Worm (Caenorhabditis elegans) whole organism, young adult: Measurements from ENCODE around the gene bgnt-1.4.
"Not testable (repeated sequence)": the region's sequence is repeated elsewhere in the genome, so short reads cannot be mapped to it uniquely, and the experiment has no call there.

Experiments used
- Y56A3A.18 ChIP-seq: fragments of 200-800 bp; sonication (Bioruptor generic); IDR thresholded peaks from 2 replicates; pipeline ENCODE4 v1.3.6; 2022; ENCODE audit warnings: missing genetic modification reagents, missing genetic modification characterization, missing compliant biosample characterization
- bed-1 ChIP-seq: fragments of 200-800 bp; sonication (Bioruptor generic); IDR thresholded peaks from 2 replicates; pipeline ENCODE4 v1.3.6; 2022; ENCODE audit warnings: missing genetic modification reagents, missing genetic modification characterization, missing compliant biosample characterization
- egrh-3 ChIP-seq: fragments of 200-800 bp; sonication (Bioruptor generic); IDR thresholded peaks from 2 replicates; pipeline ENCODE4 v1.3.6; 2022; ENCODE audit warnings: missing genetic modification reagents, missing genetic modification characterization, missing compliant biosample characterization

ce11 chrV:4760674-4761073, at the start of gene bgnt-1.4:
- TF ChIP-seq Y56A3A.18, bed-1, egrh-3 (GFP tag; lab: Robert Waterston, UW): not testable (repeated sequence)
